Worm (Caenorhabditis elegans) whole organism, early embryonic: ENCODE results near the gene krr-1.

Experiments used
- B0310.2 ChIP-seq: sonication (generic microtip); optimal IDR thresholded peaks from 2 replicates; lab custom pipeline; 2016; ENCODE audit warnings: mild to moderate bottlenecking, missing genetic modification characterization, missing compliant biosample characterization
- F13C5.2 ChIP-seq: sonication (generic microtip); optimal IDR thresholded peaks from 2 replicates; lab custom pipeline; 2017; ENCODE audit warnings: mild to moderate bottlenecking, missing genetic modification characterization, inconsistent platforms, missing compliant biosample characterization
- aly-1 ChIP-seq: sonication (generic microtip); optimal IDR thresholded peaks from 2 replicates; lab custom pipeline; 2016; ENCODE audit warnings: missing genetic modification characterization, missing compliant biosample characterization
- ama-1 ChIP-seq: fragments of 150-350 bp; optimal IDR thresholded peaks from 2 replicates; lab custom pipeline; 2014
- ceh-13 ChIP-seq: fragments of 200-800 bp; sonication (Bioruptor generic); optimal IDR thresholded peaks from 2 replicates; lab custom pipeline; 2018; ENCODE audit warnings: mild to moderate bottlenecking, missing genetic modification characterization, missing compliant biosample characterization
- ceh-36 ChIP-seq: sonication (generic microtip); optimal IDR thresholded peaks from 2 replicates; lab custom pipeline; 2016; ENCODE audit warnings: missing genetic modification characterization, inconsistent platforms, missing compliant biosample characterization
- ets-7 ChIP-seq: sonication (generic microtip); optimal IDR thresholded peaks from 2 replicates; lab custom pipeline; 2016; ENCODE audit warnings: missing genotype, missing genetic modification characterization, missing compliant biosample characterization
- flt-1 ChIP-seq: fragments of 200-800 bp; sonication (Bioruptor generic); IDR thresholded peaks from 2 replicates; pipeline ENCODE4 v1.3.6; 2022; ENCODE audit warnings: missing genetic modification characterization, missing compliant biosample characterization
- hmbx-1 ChIP-seq: sonication (generic microtip); optimal IDR thresholded peaks from 2 replicates; lab custom pipeline; 2016; ENCODE audit warnings: mild to moderate bottlenecking, missing genetic modification characterization, missing compliant biosample characterization
- hmg-4 ChIP-seq: fragments of 200-800 bp; sonication (Bioruptor generic); optimal IDR thresholded peaks from 2 replicates; lab custom pipeline; 2018; ENCODE audit warnings: mild to moderate bottlenecking, missing genetic modification characterization, missing compliant biosample characterization
- hnd-1 ChIP-seq: sonication (generic microtip); optimal IDR thresholded peaks from 2 replicates; lab custom pipeline; 2016; ENCODE audit warnings: missing genetic modification characterization, missing compliant biosample characterization
- pes-1 ChIP-seq: fragments of 200-800 bp; sonication (Bioruptor generic); IDR thresholded peaks from 2 replicates; pipeline ENCODE4 v1.3.6; 2022; ENCODE audit warnings: missing genetic modification reagents, missing genetic modification characterization, missing compliant biosample characterization
- scrt-1 ChIP-seq: fragments of 200-800 bp; sonication (Bioruptor generic); IDR thresholded peaks from 2 replicates; pipeline ENCODE4 v1.3.6; 2022; ENCODE audit warnings: missing genetic modification characterization, missing compliant biosample characterization
- sea-1 ChIP-seq: fragments of 200-800 bp; sonication (Bioruptor generic); conservative IDR thresholded peaks from 2 replicates; pipeline ENCODE4 v1.3.6; 2022; ENCODE audit warnings: missing genetic modification characterization, missing compliant biosample characterization
- tbx-11 ChIP-seq: fragments of 200-800 bp; sonication (Bioruptor generic); IDR thresholded peaks from 2 replicates; pipeline ENCODE4 v1.3.6; 2022; ENCODE audit warnings: missing genetic modification characterization, missing compliant biosample characterization
- tbx-37 ChIP-seq: fragments of 200-800 bp; sonication (Bioruptor generic); conservative IDR thresholded peaks from 2 replicates; pipeline ENCODE4 v1.3.6; 2022; ENCODE audit warnings: missing genetic modification reagents, missing genetic modification characterization, missing compliant biosample characterization
- tra-4 ChIP-seq: sonication (generic microtip); optimal IDR thresholded peaks from 2 replicates; lab custom pipeline; 2017; ENCODE audit warnings: missing genetic modification characterization, missing compliant biosample characterization

The krr-1 gene

ce11 chrV:7196498-7196966, 34.5 kb upstream of the krr-1 start, which contains the start of gene F09G2.2:
F09G2.2 (plus strand) TSS chrV:7196916.
- TF ChIP-seq F13C5.2 (tag; lab: Kevin White, UChicago) (peak; percentile 59), flt-1 (0 out of 2 replicates have a peak, but pooled peaks have one; percentile 12), tbx-37 (GFP tag; lab: Robert Waterston, UW) (no peak), hmg-4 (GFP tag; lab: Kevin White, UChicago) (peak; percentile 19)

DNA sequence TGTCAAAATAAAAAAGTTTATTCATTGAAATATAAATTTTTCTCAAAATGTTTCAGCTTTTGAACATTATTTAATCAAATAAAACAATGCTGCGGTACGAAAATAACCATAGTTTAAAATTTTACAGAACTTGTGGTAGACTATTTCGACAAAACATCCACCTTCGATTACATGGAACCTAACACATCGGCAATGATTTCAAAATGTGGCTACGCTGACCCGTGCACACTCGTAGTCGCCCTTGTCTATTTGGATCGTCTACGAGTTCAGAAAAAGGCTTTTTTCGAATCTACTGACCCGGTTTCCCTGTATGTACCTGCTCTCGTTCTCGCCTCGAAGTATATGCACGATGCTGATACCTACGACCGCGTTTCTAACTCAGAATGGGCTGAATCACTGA, 34.0 kb upstream of the krr-1 start:
- TF ChIP-seq scrt-1 (GFP tag; lab: Robert Waterston, UW) (no peak), B0310.2 (tag; lab: Kevin White, UChicago) (no peak), sea-1 (GFP tag; lab: Robert Waterston, UW) (no peak), hmbx-1 (tag; lab: Kevin White, UChicago) (no peak), ceh-36 (tag; lab: Kevin White, UChicago) (no peak), flt-1 (no peak), tbx-37 (GFP tag; lab: Robert Waterston, UW) (no peak), tbx-11 (GFP tag; lab: Robert Waterston, UW) (no peak), F13C5.2 (tag; lab: Kevin White, UChicago) (no peak), tra-4 (tag; lab: Kevin White, UChicago) (no peak), aly-1 (no peak), pes-1 (GFP tag; lab: Robert Waterston, UW) (no peak), hnd-1 (no peak), ama-1 (lab: Kevin White, UChicago) (no peak), ets-7 (no peak), hmg-4 (GFP tag; lab: Kevin White, UChicago) (no peak), ceh-13 (GFP tag; lab: Kevin White, UChicago) (no peak)

- TF ChIP-seq tbx-37 (GFP tag; lab: Robert Waterston, UW) = no peak
- TF ChIP-seq tra-4 (tag; lab: Kevin White, UChicago) = no peak
- TF ChIP-seq ama-1 (lab: Kevin White, UChicago) = peak; percentile 21
- TF ChIP-seq F13C5.2 (tag; lab: Kevin White, UChicago) = no peak
Measured at ce11 chrV:7198403-7198802, 32.6 kb upstream of the krr-1 start.

DNA sequence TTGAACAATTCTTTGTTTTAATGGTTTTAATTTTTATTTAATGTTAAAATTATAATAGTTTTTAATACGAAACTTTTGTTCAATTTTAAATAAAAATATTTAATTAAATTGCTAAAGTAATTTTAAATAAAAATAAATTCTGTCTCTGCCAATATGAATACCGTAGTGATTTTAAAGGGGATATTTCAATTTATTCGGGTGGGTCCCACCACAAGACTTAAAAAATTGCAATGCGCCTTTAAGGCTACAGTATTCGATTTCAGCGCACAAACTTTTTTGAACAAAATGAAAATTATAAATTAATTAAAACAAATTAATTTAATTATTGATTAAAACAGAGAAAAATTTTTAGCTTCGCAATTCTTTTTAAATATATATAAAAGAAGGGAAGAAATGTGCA, 31.9 kb upstream of the krr-1 start:
- TF ChIP-seq F13C5.2 (tag; lab: Kevin White, UChicago) (no peak), B0310.2 (tag; lab: Kevin White, UChicago) (no peak), scrt-1 (GFP tag; lab: Robert Waterston, UW) (no peak), tbx-37 (GFP tag; lab: Robert Waterston, UW) (no peak), hmbx-1 (tag; lab: Kevin White, UChicago) (no peak), ets-7 (no peak), flt-1 (no peak), tra-4 (tag; lab: Kevin White, UChicago) (no peak), pes-1 (GFP tag; lab: Robert Waterston, UW) (no peak), ceh-36 (tag; lab: Kevin White, UChicago) (no peak), hnd-1 (no peak), ama-1 (lab: Kevin White, UChicago) (no peak), hmg-4 (GFP tag; lab: Kevin White, UChicago) (no peak)

DNA sequence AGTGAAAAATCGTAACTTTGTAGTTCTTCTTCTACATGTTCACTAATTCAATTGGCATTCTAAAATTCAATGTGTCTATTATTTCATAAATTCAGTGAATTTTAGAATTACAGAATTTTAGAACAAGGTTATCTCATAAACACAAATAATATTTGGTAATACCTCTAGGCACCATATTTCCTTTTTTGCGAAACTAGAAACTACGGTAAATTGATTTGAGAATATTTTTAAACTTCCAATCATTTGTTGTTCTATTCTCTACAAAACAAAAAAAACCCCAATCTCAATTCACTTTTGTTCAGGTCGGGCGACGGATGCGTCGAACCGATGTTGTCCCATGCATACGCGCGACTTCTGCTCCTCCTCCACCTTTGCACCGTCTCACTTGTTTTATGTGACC, 31.1 kb upstream of the krr-1 start, which contains the start of gene F09G2.1:
F09G2.1 (plus strand) TSS at position 301 of the 400 bp plus-strand sequence.
- no peak for TF ChIP-seq B0310.2 (tag; lab: Kevin White, UChicago)

- no peak for TF ChIP-seq ceh-13 (GFP tag; lab: Kevin White, UChicago)
- no peak for TF ChIP-seq flt-1
- TF ChIP-seq ceh-36 (tag; lab: Kevin White, UChicago) = no peak
- no peak for TF ChIP-seq ama-1 (lab: Kevin White, UChicago)
- no peak for TF ChIP-seq ets-7
- TF ChIP-seq F13C5.2 (tag; lab: Kevin White, UChicago) = no peak
- no peak for TF ChIP-seq sea-1 (GFP tag; lab: Robert Waterston, UW)
- TF ChIP-seq hmg-4 (GFP tag; lab: Kevin White, UChicago) = no peak
- TF ChIP-seq B0310.2 (tag; lab: Kevin White, UChicago) = no peak
- TF ChIP-seq hmbx-1 (tag; lab: Kevin White, UChicago) = no peak
- no peak for TF ChIP-seq hnd-1
- no peak for TF ChIP-seq tbx-37 (GFP tag; lab: Robert Waterston, UW)
- no peak for TF ChIP-seq scrt-1 (GFP tag; lab: Robert Waterston, UW)
Measured at ce11 chrV:7201353-7201752, 29.6 kb upstream of the krr-1 start.

DNA sequence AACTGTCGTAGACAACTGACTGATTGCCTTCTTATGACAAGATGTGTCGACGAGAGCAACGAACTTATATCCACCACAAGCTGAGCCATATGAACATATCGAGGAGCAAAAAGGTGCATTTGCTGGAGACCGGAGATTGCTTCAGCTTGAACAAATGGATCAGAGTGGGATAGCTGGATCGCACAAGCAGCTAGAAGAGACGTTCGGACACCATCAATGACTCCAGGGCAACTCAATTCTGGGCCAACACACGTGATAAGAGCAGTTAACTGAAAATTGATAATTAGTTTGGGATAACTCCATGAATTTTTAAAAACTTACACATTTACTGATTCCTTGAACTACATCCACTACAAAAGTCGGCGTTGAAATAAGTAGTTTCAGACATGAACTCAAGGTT, 22.0 kb upstream of the krr-1 start:
- TF ChIP-seq tbx-11 (GFP tag; lab: Robert Waterston, UW) = no peak
- no peak for TF ChIP-seq hmbx-1 (tag; lab: Kevin White, UChicago)
- no peak for TF ChIP-seq pes-1 (GFP tag; lab: Robert Waterston, UW)
- no peak for TF ChIP-seq tbx-37 (GFP tag; lab: Robert Waterston, UW)
- no peak for TF ChIP-seq sea-1 (GFP tag; lab: Robert Waterston, UW)
- TF ChIP-seq hnd-1 = no peak
- TF ChIP-seq tra-4 (tag; lab: Kevin White, UChicago) = no peak
- no peak for TF ChIP-seq B0310.2 (tag; lab: Kevin White, UChicago)
- no peak for TF ChIP-seq ceh-36 (tag; lab: Kevin White, UChicago)
- TF ChIP-seq scrt-1 (GFP tag; lab: Robert Waterston, UW) = no peak
- no peak for TF ChIP-seq F13C5.2 (tag; lab: Kevin White, UChicago)
- no peak for TF ChIP-seq hmg-4 (GFP tag; lab: Kevin White, UChicago)

DNA sequence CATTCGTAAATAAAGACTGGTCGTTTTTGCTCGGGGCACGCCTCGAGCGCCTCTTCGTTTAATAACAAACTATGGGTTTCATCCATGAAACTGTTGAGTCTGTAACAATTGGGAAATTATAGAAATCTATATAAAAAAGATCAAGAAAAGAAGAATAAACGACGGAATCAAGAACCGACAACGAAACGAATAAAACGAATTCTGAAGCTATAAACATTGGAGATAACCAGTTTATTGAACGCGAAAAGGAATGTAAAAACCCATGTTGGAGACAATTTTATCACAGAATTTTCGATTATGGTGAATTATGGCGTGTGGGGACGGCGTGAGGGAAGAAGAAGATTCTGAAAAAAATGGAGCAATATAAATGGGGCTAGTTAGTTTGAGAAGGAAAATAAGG, 16.2 kb upstream of the krr-1 start, which contains the start of gene soap-1:
soap-1 (minus strand) TSS at position 101 of the 400 bp plus-strand sequence.
- no peak for TF ChIP-seq tbx-11 (GFP tag; lab: Robert Waterston, UW)
- no peak for TF ChIP-seq hmbx-1 (tag; lab: Kevin White, UChicago)
- TF ChIP-seq ama-1 (lab: Kevin White, UChicago) = no peak
- no peak for TF ChIP-seq pes-1 (GFP tag; lab: Robert Waterston, UW)
- no peak for TF ChIP-seq flt-1
- no peak for TF ChIP-seq sea-1 (GFP tag; lab: Robert Waterston, UW)
- TF ChIP-seq F13C5.2 (tag; lab: Kevin White, UChicago) = no peak
- no peak for TF ChIP-seq aly-1
- no peak for TF ChIP-seq ceh-13 (GFP tag; lab: Kevin White, UChicago)
- no peak for TF ChIP-seq hnd-1
- TF ChIP-seq scrt-1 (GFP tag; lab: Robert Waterston, UW) = no peak
- no peak for TF ChIP-seq B0310.2 (tag; lab: Kevin White, UChicago)
- no peak for TF ChIP-seq tbx-37 (GFP tag; lab: Robert Waterston, UW)
